Fruit fly (Drosophila melanogaster) whole organism, embryonic: ENCODE measurements around the gene CG13984.

Experiments
- Antp ChIP-seq: fragments of 200-800 bp; sonication (Bioruptor generic); optimal IDR thresholded peaks from 3 replicates; lab custom pipeline; 2016; ENCODE audit warnings: missing biosample characterization, missing genetic modification characterization
- B-H2 ChIP-seq: fragments of 200-800 bp; sonication (Bioruptor generic); optimal IDR thresholded peaks from 2 replicates; lab custom pipeline; 2018; ENCODE audit warnings: missing biosample characterization, mild to moderate bottlenecking, missing genetic modification characterization
- Bdp1 ChIP-seq: fragments of 200-800 bp; sonication (Bioruptor generic); optimal IDR thresholded peaks from 3 replicates; lab custom pipeline; 2016; ENCODE audit warnings: missing biosample characterization, missing genetic modification characterization
- CG10543 ChIP-seq: fragments of 200-800 bp; sonication (Bioruptor generic); optimal IDR thresholded peaks from 3 replicates; lab custom pipeline; 2017; ENCODE audit warnings: missing biosample characterization, mild to moderate bottlenecking, missing genetic modification characterization, moderate library complexity
- CG11247 ChIP-seq: fragments of 200-800 bp; sonication (Bioruptor generic); IDR thresholded peaks from 2 replicates; pipeline ENCODE4 v1.3.6; 2022; ENCODE audit warnings: missing biosample characterization, missing genetic modification characterization
- CG11504 ChIP-seq: fragments of 200-800 bp; sonication (Bioruptor generic); optimal IDR thresholded peaks from 3 replicates; lab custom pipeline; 2019; ENCODE audit warnings: missing biosample characterization, mild to moderate bottlenecking, missing genetic modification characterization, moderate library complexity
- CG12155 ChIP-seq: fragments of 200-800 bp; sonication (Bioruptor generic); optimal IDR thresholded peaks from 3 replicates; lab custom pipeline; 2016; ENCODE audit warnings: missing biosample characterization, missing genetic modification characterization
- CG12299 ChIP-seq: fragments of 200-800 bp; sonication (Bioruptor generic); optimal IDR thresholded peaks from 2 replicates; lab custom pipeline; 2018; ENCODE audit warnings: missing biosample characterization, mild to moderate bottlenecking, missing genetic modification characterization
- CG12659 ChIP-seq: fragments of 200-800 bp; sonication (Bioruptor generic); optimal IDR thresholded peaks from 3 replicates; lab custom pipeline; 2017; ENCODE audit warnings: mild to moderate bottlenecking, missing biosample characterization, missing genetic modification reagents, missing genetic modification characterization
- CG12744 ChIP-seq: fragments of 200-800 bp; sonication (Bioruptor generic); optimal IDR thresholded peaks from 2 replicates; lab custom pipeline; 2016; ENCODE audit warnings: missing biosample characterization, missing genetic modification characterization
- CG14441 ChIP-seq: fragments of 200-800 bp; sonication (Bioruptor generic); IDR thresholded peaks from 2 replicates; pipeline ENCODE4 v1.3.6; 2022; ENCODE audit warnings: missing biosample characterization, missing genetic modification characterization
- CG14860 ChIP-seq: fragments of 200-800 bp; sonication (Bioruptor generic); IDR thresholded peaks from 3 replicates; pipeline ENCODE4 v1.3.6; 2022; ENCODE audit warnings: missing biosample characterization, missing genetic modification characterization; ENCODE audit not compliant: partially characterized antibody
- CG18262 ChIP-seq: fragments of 200-800 bp; optimal IDR thresholded peaks from 3 replicates; lab custom pipeline; 2019; ENCODE audit warnings: missing biosample characterization, mild to moderate bottlenecking, missing genetic modification characterization, moderate library complexity
- CG18476 ChIP-seq: fragments of 200-800 bp; sonication (Bioruptor generic); optimal IDR thresholded peaks from 2 replicates; lab custom pipeline; 2016; ENCODE audit warnings: missing biosample characterization, mild to moderate bottlenecking, missing genetic modification characterization
- CG2678 ChIP-seq: fragments of 200-800 bp; sonication (Bioruptor generic); optimal IDR thresholded peaks from 3 replicates; lab custom pipeline; 2019; ENCODE audit warnings: missing biosample characterization, mild to moderate bottlenecking, missing genetic modification characterization, moderate library complexity
- CG3995 ChIP-seq: fragments of 200-800 bp; sonication (Bioruptor generic); optimal IDR thresholded peaks from 3 replicates; lab custom pipeline; 2016; ENCODE audit warnings: missing biosample characterization, missing genetic modification characterization
- CG4282 ChIP-seq: fragments of 200-800 bp; sonication (Bioruptor generic); optimal IDR thresholded peaks from 2 replicates; lab custom pipeline; 2016; ENCODE audit warnings: missing biosample characterization, missing genetic modification characterization
- CG6854 ChIP-seq: fragments of 200-800 bp; sonication (Bioruptor generic); optimal IDR thresholded peaks from 3 replicates; lab custom pipeline; 2017; ENCODE audit warnings: missing biosample characterization, mild to moderate bottlenecking, missing genetic modification characterization
- CG7963 ChIP-seq: fragments of 200-800 bp; sonication (Bioruptor generic); IDR thresholded peaks from 3 replicates; pipeline ENCODE4 v1.3.6; 2022; ENCODE audit warnings: missing biosample characterization, missing genetic modification characterization; ENCODE audit not compliant: partially characterized antibody
- CG9817 ChIP-seq: fragments of 200-800 bp; sonication (Bioruptor generic); optimal IDR thresholded peaks from 2 replicates; lab custom pipeline; 2018; ENCODE audit warnings: missing biosample characterization, mild to moderate bottlenecking, missing genetic modification characterization, moderate library complexity
- CG9932 ChIP-seq: fragments of 200-800 bp; sonication (Bioruptor generic); IDR thresholded peaks from 2 replicates; pipeline ENCODE4 v1.3.6; 2022; ENCODE audit warnings: missing biosample characterization, missing genetic modification characterization
- CrebB ChIP-seq: fragments of 200-800 bp; sonication (Bioruptor generic); optimal IDR thresholded peaks from 3 replicates; lab custom pipeline; 2018; ENCODE audit warnings: missing biosample characterization, mild to moderate bottlenecking, missing genetic modification characterization
- Deaf1 ChIP-seq: fragments of 200-800 bp; optimal IDR thresholded peaks from 3 replicates; lab custom pipeline; 2019; ENCODE audit warnings: missing biosample characterization, mild to moderate bottlenecking, missing genetic modification characterization, moderate library complexity
- Gug ChIP-seq: fragments of 200-800 bp; sonication (Bioruptor generic); IDR thresholded peaks from 4 replicates; pipeline ENCODE4 v1.3.6; 2022; ENCODE audit warnings: missing biosample characterization, missing genetic modification characterization
- H2.0 ChIP-seq: fragments of 200-800 bp; sonication (Bioruptor generic); IDR thresholded peaks from 2 replicates; pipeline ENCODE4 v1.3.6; 2022; ENCODE audit warnings: missing biosample characterization, missing genetic modification characterization
- HmgZ ChIP-seq: fragments of 200-800 bp; sonication (Bioruptor generic); optimal IDR thresholded peaks from 2 replicates; lab custom pipeline; 2018; ENCODE audit warnings: missing biosample characterization, mild to moderate bottlenecking, missing genetic modification characterization
- NC2β ChIP-seq: fragments of 200-800 bp; sonication (Bioruptor generic); optimal IDR thresholded peaks from 2 replicates; lab custom pipeline; 2016; ENCODE audit warnings: missing biosample characterization, missing genetic modification characterization
- NFAT ChIP-seq: fragments of 200-800 bp; sonication (Bioruptor generic); IDR thresholded peaks from 2 replicates; pipeline ENCODE4 v1.3.6; 2022; ENCODE audit warnings: missing biosample characterization, missing genetic modification characterization
- PHDP ChIP-seq: fragments of 200-800 bp; sonication (Bioruptor generic); optimal IDR thresholded peaks from 3 replicates; lab custom pipeline; 2018; ENCODE audit warnings: missing biosample characterization, mild to moderate bottlenecking, missing genetic modification characterization, moderate library complexity
- Rfx ChIP-seq: fragments of 200-800 bp; sonication (Bioruptor generic); IDR thresholded peaks from 2 replicates; pipeline ENCODE4 v1.3.6; 2022; ENCODE audit warnings: missing biosample characterization, missing genetic modification characterization
- Sry-β ChIP-seq: fragments of 200-800 bp; sonication (Bioruptor generic); optimal IDR thresholded peaks from 2 replicates; lab custom pipeline; 2018; ENCODE audit warnings: missing biosample characterization, mild to moderate bottlenecking, missing genetic modification characterization, moderate library complexity
- ase ChIP-seq: fragments of 200-800 bp; sonication (Bioruptor generic); IDR thresholded peaks from 3 replicates; pipeline ENCODE4 v1.3.6; 2022; ENCODE audit warnings: missing biosample characterization, missing genetic modification characterization
- ash1 ChIP-seq: fragments of 200-800 bp; sonication (Bioruptor generic); optimal IDR thresholded peaks from 2 replicates; lab custom pipeline; 2018; ENCODE audit warnings: missing biosample characterization, mild to moderate bottlenecking, missing genetic modification characterization
- az2 ChIP-seq: fragments of 200-800 bp; sonication (Bioruptor generic); optimal IDR thresholded peaks from 3 replicates; lab custom pipeline; 2016; ENCODE audit warnings: missing biosample characterization, missing genetic modification characterization
- cato ChIP-seq: fragments of 200-800 bp; sonication (Bioruptor generic); optimal IDR thresholded peaks from 2 replicates; lab custom pipeline; 2016; ENCODE audit warnings: missing biosample characterization, missing genetic modification characterization, borderline replicate concordance
- crc ChIP-seq: fragments of 200-800 bp; sonication (Bioruptor generic); optimal IDR thresholded peaks from 2 replicates; lab custom pipeline; 2016; ENCODE audit warnings: missing biosample characterization, missing genetic modification characterization
- dimm ChIP-seq: fragments of 200-800 bp; sonication (Bioruptor generic); IDR thresholded peaks from 2 replicates; pipeline ENCODE4 v1.3.6; 2022; ENCODE audit warnings: missing biosample characterization, missing genetic modification characterization
- disco-r ChIP-seq: fragments of 200-800 bp; sonication (Bioruptor generic); optimal IDR thresholded peaks from 2 replicates; lab custom pipeline; 2016; ENCODE audit warnings: missing biosample characterization, missing genetic modification characterization
- emc ChIP-seq: fragments of 200-800 bp; sonication (Bioruptor generic); optimal IDR thresholded peaks from 2 replicates; lab custom pipeline; 2016; ENCODE audit warnings: missing biosample characterization, missing genetic modification characterization
- fd96Cb ChIP-seq: fragments of 200-800 bp; sonication (Bioruptor generic); optimal IDR thresholded peaks from 2 replicates; lab custom pipeline; 2018; ENCODE audit warnings: missing biosample characterization, mild to moderate bottlenecking, missing genetic modification characterization, moderate library complexity
- jumu ChIP-seq: fragments of 200-800 bp; sonication (Bioruptor generic); optimal IDR thresholded peaks from 3 replicates; lab custom pipeline; 2016; ENCODE audit warnings: missing biosample characterization, missing genetic modification characterization
- lab ChIP-seq: fragments of 200-800 bp; sonication (Bioruptor generic); optimal IDR thresholded peaks from 3 replicates; lab custom pipeline; 2017; ENCODE audit warnings: missing biosample characterization, missing genetic modification characterization, mild to moderate bottlenecking, moderate library complexity, missing genetic modification reagents
- lov ChIP-seq, 2 experiments: fragments of 200-800 bp in 1 of 2; fragments of >200 bp in 1 of 2; sonication (Bioruptor generic) in 1 of 2; IDR thresholded peaks in 1 of 2; optimal IDR thresholded peaks in 1 of 2; 2 replicates in 1 of 2; 3 replicates in 1 of 2; pipeline versions ENCODE4 v1.3.6 to Lab custom; 2017 to 2022; ENCODE audit warnings: missing biosample characterization in 1 of 2, missing genetic modification characterization in 1 of 2
- maf-S ChIP-seq: fragments of 200-800 bp; sonication (Bioruptor generic); optimal IDR thresholded peaks from 2 replicates; lab custom pipeline; 2016; ENCODE audit warnings: missing biosample characterization, missing genetic modification characterization
- phol ChIP-seq: fragments of 200-800 bp; sonication (Bioruptor generic); optimal IDR thresholded peaks from 3 replicates; lab custom pipeline; 2018; ENCODE audit warnings: missing biosample characterization, mild to moderate bottlenecking, missing genetic modification characterization, moderate library complexity
- rib ChIP-seq: fragments of 200-800 bp; sonication (Bioruptor generic); IDR thresholded peaks from 2 replicates; pipeline ENCODE4 v1.3.6; 2022; ENCODE audit warnings: missing biosample characterization, missing genetic modification characterization
- sug ChIP-seq: fragments of 200-800 bp; optimal IDR thresholded peaks from 2 replicates; lab custom pipeline; 2019; ENCODE audit warnings: missing biosample characterization, mild to moderate bottlenecking, missing genetic modification characterization, moderate library complexity
- toy ChIP-seq: fragments of 200-800 bp; sonication (Bioruptor generic); IDR thresholded peaks from 2 replicates; pipeline ENCODE4 v1.3.6; 2022; ENCODE audit warnings: missing biosample characterization, missing genetic modification characterization
- ttk ChIP-seq: fragments of 200-800 bp; sonication (Bioruptor generic); IDR thresholded peaks from 2 replicates; pipeline ENCODE4 v2.1.2; 2022; ENCODE audit warnings: missing biosample characterization, missing genetic modification characterization

The CG13984 gene

DNA sequence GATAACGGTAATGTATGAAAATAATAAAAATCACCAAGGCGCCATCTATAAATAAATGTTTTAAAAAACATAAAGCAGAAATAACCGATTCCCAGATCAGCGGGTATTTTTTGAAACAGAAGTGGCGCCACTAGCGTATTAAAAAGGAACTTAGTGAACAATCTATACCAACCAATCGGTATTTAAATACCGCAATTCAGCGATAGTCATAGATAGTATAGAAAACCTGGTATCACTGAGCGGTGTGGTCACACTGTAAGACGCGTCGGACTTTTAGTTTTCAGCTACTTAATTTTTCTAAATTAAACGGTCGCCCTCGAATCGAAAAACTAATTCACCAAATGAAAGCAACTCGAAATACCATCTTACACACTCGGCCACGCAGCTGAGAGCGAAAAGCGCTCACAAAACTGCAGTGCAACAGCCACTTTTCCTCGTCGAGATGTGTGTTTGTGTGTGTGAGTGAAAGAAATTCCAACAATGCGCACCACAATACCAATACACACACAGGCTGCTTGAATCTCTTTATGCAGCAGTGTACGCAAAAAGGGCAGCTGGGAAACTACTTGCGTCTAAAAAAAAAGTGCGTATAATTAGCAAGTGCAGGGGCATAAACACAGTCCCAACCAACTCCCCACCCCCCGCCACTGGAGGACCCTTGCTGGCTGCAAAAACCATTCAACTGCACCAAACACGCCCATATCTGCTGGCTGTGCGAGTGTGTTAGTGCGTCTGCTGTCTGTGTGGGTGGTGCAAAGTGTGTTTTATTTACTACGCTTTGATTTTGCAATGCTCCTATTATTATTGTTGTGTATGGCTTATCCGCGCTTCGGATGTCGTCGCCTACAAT, 15.1 kb downstream of the CG13984 start, which contains the start of gene PDZ-GEF (continued):
- peak; percentile 27; the same call in 1 of the 3 replicates for TF ChIP-seq ase (GFP tag; lab: Robert Waterston, UW)
- TF ChIP-seq CG14441: peak; percentile 53
- TF ChIP-seq emc (GFP tag; lab: Kevin White, UChicago): no peak
- TF ChIP-seq toy (GFP tag; lab: Robert Waterston, UW): no peak
- TF ChIP-seq NFAT (GFP tag; lab: Robert Waterston, UW): peak; percentile 44; the same call in 1 of the 2 replicates
- peak; percentile 47 for TF ChIP-seq CG12155 (GFP tag; lab: Kevin White, UChicago)
- TF ChIP-seq B-H2 (GFP tag; lab: Kevin White, UChicago): no peak
- TF ChIP-seq CG11504 (tag; lab: Kevin White, UChicago): no peak
- TF ChIP-seq lab (GFP tag; lab: Kevin White, UChicago): no peak
- peak; percentile 7 for TF ChIP-seq CG6854 (GFP tag; lab: Kevin White, UChicago)
- no peak for TF ChIP-seq lov (optimal IDR thresholded peaks at IDR 0.05; lab: Kevin White, UChicago)
- 0 out of 3 replicates have a peak, but pooled peaks have one; percentile 18 for TF ChIP-seq lov (GFP tag; IDR thresholded peaks at IDR 0.05; lab: Robert Waterston, UW)
- TF ChIP-seq jumu (GFP tag; lab: Kevin White, UChicago): peak; percentile 48
- peak; percentile 20 for TF ChIP-seq maf-S
- peak; percentile 56 for TF ChIP-seq Antp (GFP tag; lab: Kevin White, UChicago)
- no peak for TF ChIP-seq CG14860
- no peak for TF ChIP-seq dimm (GFP tag; lab: Robert Waterston, UW)
- TF ChIP-seq CG2678: no peak
- peak; percentile 78 for TF ChIP-seq Rfx
- peak; percentile 14 for TF ChIP-seq disco-r (GFP tag; lab: Kevin White, UChicago)
- TF ChIP-seq CG18476: no peak
- TF ChIP-seq CG18262 (tag; lab: Kevin White, UChicago): peak; percentile 50
- peak; percentile 75 for TF ChIP-seq HmgZ (tag; lab: Kevin White, UChicago)
- no peak for TF ChIP-seq CG10543 (GFP tag; lab: Kevin White, UChicago)
- peak; percentile 45 for TF ChIP-seq phol (tag; lab: Kevin White, UChicago)
- no peak for TF ChIP-seq CG7963 (GFP tag; lab: Robert Waterston, UW)
- TF ChIP-seq ttk (GFP tag; lab: Robert Waterston, UW): no peak
- no peak for TF ChIP-seq Bdp1 (GFP tag; lab: Kevin White, UChicago)
- peak; percentile 25 for TF ChIP-seq CG9817 (tag; lab: Kevin White, UChicago)
- TF ChIP-seq cato (GFP tag; lab: Kevin White, UChicago): no peak
- peak; percentile 76 for TF ChIP-seq CG12659 (GFP tag; lab: Kevin White, UChicago)
- TF ChIP-seq CG4282 (GFP tag; lab: Kevin White, UChicago): peak; percentile 16
- peak; percentile 52 for TF ChIP-seq PHDP
- peak; percentile 50 for TF ChIP-seq CG9932 (GFP tag; lab: Robert Waterston, UW)
- no peak for TF ChIP-seq CG3995
- peak; percentile 66 for TF ChIP-seq CG11247 (GFP tag; lab: Robert Waterston, UW)
- TF ChIP-seq sug: peak; percentile 21
- TF ChIP-seq H2.0 (GFP tag; lab: Robert Waterston, UW): peak; percentile 42
- no peak for TF ChIP-seq ash1 (GFP tag; lab: Kevin White, UChicago)
- peak; percentile 17 for TF ChIP-seq Deaf1 (tag; lab: Kevin White, UChicago)
- TF ChIP-seq CrebB (tag; lab: Kevin White, UChicago): no peak
- peak; percentile 15 for TF ChIP-seq fd96Cb (tag; lab: Kevin White, UChicago)
- TF ChIP-seq az2 (GFP tag; lab: Kevin White, UChicago): peak; percentile 63
- TF ChIP-seq Sry-β (GFP tag; lab: Kevin White, UChicago): no peak
- TF ChIP-seq CG12744 (GFP tag; lab: Kevin White, UChicago): no peak
- TF ChIP-seq Gug (GFP tag; lab: Robert Waterston, UW): peak; percentile 43; the same call in 1 of the 4 replicates
- peak; percentile 67 for TF ChIP-seq NC2β (GFP tag; lab: Kevin White, UChicago)
- TF ChIP-seq crc (GFP tag; lab: Kevin White, UChicago): no peak
- TF ChIP-seq rib (GFP tag; lab: Robert Waterston, UW): no peak
- TF ChIP-seq CG12299: no peak
